Worm (Caenorhabditis elegans): ENCODE measurements around the gene cyp-35A2.
"Not testable (repeated sequence)": the region's sequence is repeated elsewhere in the genome, so short reads cannot be mapped to it uniquely, and the experiment has no call there.

Gene cyp-35A2

ce11 chrV:7345494-7345893, 18.5 kb downstream of the cyp-35A2 start, which contains the start of gene nhr-147:
nhr-147 (plus strand) TSS chrV:7345794.
- TF ChIP-seq lin-14 (GFP tag; optimal IDR thresholded peaks at IDR 0.05); sptf-1 (tag; optimal IDR thresholded peaks at IDR 0.05); elt-3 (tag; optimal IDR thresholded peaks at IDR 0.05): not testable (repeated sequence)

- TF ChIP-seq ceh-63 (GFP tag; optimal IDR thresholded peaks at IDR 0.05) (no peak), lir-3 (tag; optimal IDR thresholded peaks at IDR 0.05; ENCODE audit: poor library complexity) (no peak)
Measured at ce11 chrV:7343522-7343921, 20.5 kb downstream of the cyp-35A2 start, which contains the start of gene srh-244. srh-244 (plus strand) TSS chrV:7343822.

ce11 chrV:7341942-7342341, 22.0 kb downstream of the cyp-35A2 start, which contains the start of the genes nhr-263 and nhr-148:
nhr-263 (minus strand) TSS chrV:7342042.
nhr-148 (plus strand) TSS chrV:7342156.
- TF ChIP-seq ceh-90 (tag; optimal IDR thresholded peaks at IDR 0.05) (no peak), blmp-1 (tag; optimal IDR thresholded peaks at IDR 0.05) (peak; percentile 2)

- TF ChIP-seq lin-13 (GFP tag; optimal IDR thresholded peaks at IDR 0.05) (no peak), ces-1 (GFP tag; optimal IDR thresholded peaks at IDR 0.05) (no peak), zag-1 (tag; optimal IDR thresholded peaks at IDR 0.05) (no peak), swsn-7 (tag; optimal IDR thresholded peaks at IDR 0.05) (no peak), nhr-71 (tag; optimal IDR thresholded peaks at IDR 0.05) (no peak), ets-5 (GFP tag; IDR thresholded peaks at IDR 0.05) (no peak), nhr-12 (tag; optimal IDR thresholded peaks at IDR 0.05) (no peak), pax-3 (tag; optimal IDR thresholded peaks at IDR 0.05) (no peak), alr-1 (tag; optimal IDR thresholded peaks at IDR 0.05; ENCODE audit: borderline replicate concordance) (no peak), C34B4.2 (tag; optimal IDR thresholded peaks at IDR 0.05) (no peak), C16A3.4 (tag; optimal IDR thresholded peaks at IDR 0.05) (no peak), C04F5.9 (tag; optimal IDR thresholded peaks at IDR 0.05) (no peak), sup-37 (GFP tag; optimal IDR thresholded peaks at IDR 0.05) (no peak), nhr-19 (GFP tag; conservative IDR thresholded peaks at IDR 0.05) (no peak)
Measured at ce11 chrV:7339831-7340230, 24.2 kb downstream of the cyp-35A2 start, which contains the start of gene srh-187. srh-187 (minus strand) TSS chrV:7339931.

ce11 chrV:7337218-7337617, 26.8 kb downstream of the cyp-35A2 start, which contains the start of gene F10G2.7:
F10G2.7 (minus strand) TSS chrV:7337318.
- not testable (repeated sequence) for TF ChIP-seq mep-1, elt-2, irx-1 (tag; optimal IDR thresholded peaks at IDR 0.05)

ce11 chrV:7332253-7332652, 31.7 kb downstream of the cyp-35A2 start, which contains the start of gene F10G2.1:
F10G2.1 (plus strand) TSS chrV:7332553.
- no peak for TF ChIP-seq isw-1 (GFP tag; IDR thresholded peaks at IDR 0.05)
- no peak for TF ChIP-seq lin-15B (tag; optimal IDR thresholded peaks at IDR 0.05)
- TF ChIP-seq dsc-1 (tag; optimal IDR thresholded peaks at IDR 0.05): no peak
- no peak for TF ChIP-seq ceh-88 (GFP tag; IDR thresholded peaks at IDR 0.05)

- no peak for TF ChIP-seq mep-1 (tag; optimal IDR thresholded peaks at IDR 0.05)
- TF ChIP-seq hpl-2 (GFP tag; optimal IDR thresholded peaks at IDR 0.05): no peak
- TF ChIP-seq ces-1 (GFP tag; optimal IDR thresholded peaks at IDR 0.05): no peak
- no peak for TF ChIP-seq tlp-1 (tag; optimal IDR thresholded peaks at IDR 0.05)
- no peak for TF ChIP-seq ets-5 (GFP tag; IDR thresholded peaks at IDR 0.05)
- TF ChIP-seq jun-1 (tag; optimal IDR thresholded peaks at IDR 0.05): no peak
- TF ChIP-seq fkh-4 (tag; optimal IDR thresholded peaks at IDR 0.05; ENCODE audit: borderline replicate concordance): no peak
- no peak for TF ChIP-seq nhr-85 (tag)
Measured at ce11 chrV:7330868-7331267, 33.1 kb downstream of the cyp-35A2 start, which contains the start of gene F10G2.2. F10G2.2 (plus strand) TSS chrV:7331168.

Measured in whole organism, L1 larva.